Worm (Caenorhabditis elegans) whole organism, young adult: ENCODE data around the gene Y43F8B.11.

ENCODE experiments used
- B0336.3 ChIP-seq: fragments of 200-800 bp; sonication (Bioruptor generic); IDR thresholded peaks from 2 replicates; pipeline ENCODE4 v1.3.6; 2022; ENCODE audit warnings: missing genetic modification characterization, missing compliant biosample characterization
- C17E4.6 ChIP-seq: fragments of 200-800 bp; sonication (Bioruptor generic); IDR thresholded peaks from 2 replicates; pipeline ENCODE4 v1.3.6; 2022; ENCODE audit warnings: missing genetic modification reagents, missing genetic modification characterization, missing compliant biosample characterization
- D2030.7 ChIP-seq: fragments of 200-800 bp; sonication (Bioruptor generic); IDR thresholded peaks from 2 replicates; pipeline ENCODE4 v1.3.6; 2022; ENCODE audit warnings: missing genetic modification reagents, missing genetic modification characterization, missing compliant biosample characterization
- F10E7.11 ChIP-seq: sonication (generic microtip); optimal IDR thresholded peaks from 2 replicates; lab custom pipeline; 2017; ENCODE audit warnings: mild to moderate bottlenecking, missing genetic modification characterization, moderate library complexity, missing compliant biosample characterization
- F23B12.7 ChIP-seq: sonication (generic microtip); optimal IDR thresholded peaks from 2 replicates; lab custom pipeline; 2017; ENCODE audit warnings: missing genetic modification characterization, mild to moderate bottlenecking, missing compliant biosample characterization, antibody characterized with exemption, moderate library complexity; ENCODE audit not compliant: insufficient read depth
- F52B5.7 ChIP-seq: sonication (generic microtip); optimal IDR thresholded peaks from 2 replicates; lab custom pipeline; 2016; ENCODE audit warnings: mild to moderate bottlenecking, missing genetic modification characterization, missing compliant biosample characterization
- F55B11.4 ChIP-seq: sonication (generic microtip); optimal IDR thresholded peaks from 2 replicates; lab custom pipeline; 2016; ENCODE audit warnings: missing compliant biosample characterization, missing genetic modification characterization, borderline replicate concordance; ENCODE audit not compliant: insufficient read depth
- F57A8.1 ChIP-seq: fragments of 200-800 bp; sonication (Bioruptor generic); optimal IDR thresholded peaks from 2 replicates; lab custom pipeline; 2018; ENCODE audit warnings: mild to moderate bottlenecking, missing genetic modification characterization, moderate library complexity, missing compliant biosample characterization
- Y53F4B.3 ChIP-seq: fragments of 200-800 bp; sonication (Bioruptor generic); IDR thresholded peaks from 2 replicates; pipeline ENCODE4 v1.3.6; 2022; ENCODE audit warnings: missing genetic modification reagents, missing genetic modification characterization, missing compliant biosample characterization
- Y79H2A.3 ChIP-seq: fragments of 200-800 bp; sonication (Bioruptor generic); conservative IDR thresholded peaks from 2 replicates; pipeline ENCODE4 v1.3.6; 2022; ENCODE audit warnings: missing genetic modification reagents, missing genetic modification characterization, missing compliant biosample characterization
- Y95B8A.8 ChIP-seq: fragments of 200-800 bp; sonication (Bioruptor generic); IDR thresholded peaks from 2 replicates; pipeline ENCODE4 v1.3.6; 2022; ENCODE audit warnings: missing genetic modification reagents, missing genetic modification characterization, missing compliant biosample characterization
- aptf-2 ChIP-seq: fragments of 200-800 bp; sonication (Bioruptor generic); conservative IDR thresholded peaks from 2 replicates; pipeline ENCODE4 v1.3.6; 2022; ENCODE audit warnings: missing genetic modification reagents, missing genetic modification characterization, missing compliant biosample characterization
- atf-7 ChIP-seq: sonication (generic microtip); optimal IDR thresholded peaks from 2 replicates; lab custom pipeline; 2017; ENCODE audit warnings: mild to moderate bottlenecking, missing genetic modification characterization, missing compliant biosample characterization
- attf-5 ChIP-seq: fragments of 200-800 bp; sonication (Bioruptor generic); optimal IDR thresholded peaks from 2 replicates; lab custom pipeline; 2018; ENCODE audit warnings: mild to moderate bottlenecking, missing genetic modification characterization, missing compliant biosample characterization
- cebp-2 ChIP-seq: fragments of 200-800 bp; sonication (Bioruptor generic); IDR thresholded peaks from 2 replicates; pipeline ENCODE4 v1.3.6; 2022; ENCODE audit warnings: missing genetic modification characterization, missing compliant biosample characterization
- ceh-100 ChIP-seq: fragments of 200-800 bp; sonication (Bioruptor generic); IDR thresholded peaks from 2 replicates; pipeline ENCODE4 v1.3.6; 2022; ENCODE audit warnings: missing genetic modification reagents, missing genetic modification characterization, missing compliant biosample characterization
- ceh-91 ChIP-seq: fragments of 200-800 bp; sonication (Bioruptor generic); IDR thresholded peaks from 2 replicates; pipeline ENCODE4 v1.3.6; 2022; ENCODE audit warnings: missing genetic modification reagents, missing genetic modification characterization, missing compliant biosample characterization
- chd-7 ChIP-seq: sonication (generic microtip); optimal IDR thresholded peaks from 2 replicates; lab custom pipeline; 2016; ENCODE audit warnings: mild to moderate bottlenecking, missing genetic modification characterization, moderate library complexity, missing compliant biosample characterization
- dox-1 ChIP-seq: fragments of 200-800 bp; sonication (Bioruptor generic); IDR thresholded peaks from 2 replicates; pipeline ENCODE4 v1.3.6; 2022; ENCODE audit warnings: missing genetic modification reagents, missing genetic modification characterization, missing compliant biosample characterization
- egl-18 ChIP-seq: fragments of 200-800 bp; sonication (Bioruptor generic); IDR thresholded peaks from 2 replicates; pipeline ENCODE4 v1.3.6; 2022; ENCODE audit warnings: missing genetic modification reagents, missing genetic modification characterization, missing compliant biosample characterization
- egl-44 ChIP-seq: fragments of 200-800 bp; sonication (Bioruptor generic); IDR thresholded peaks from 2 replicates; pipeline ENCODE4 v1.3.6; 2022; ENCODE audit warnings: missing genetic modification reagents, missing genetic modification characterization, missing compliant biosample characterization
- egrh-3 ChIP-seq: fragments of 200-800 bp; sonication (Bioruptor generic); IDR thresholded peaks from 2 replicates; pipeline ENCODE4 v1.3.6; 2022; ENCODE audit warnings: missing genetic modification reagents, missing genetic modification characterization, missing compliant biosample characterization
- fkh-3 ChIP-seq: sonication (generic microtip); optimal IDR thresholded peaks from 2 replicates; lab custom pipeline; 2016; ENCODE audit warnings: mild to moderate bottlenecking, missing genetic modification characterization, missing compliant biosample characterization
- gei-17 ChIP-seq: fragments of 200-800 bp; sonication (Bioruptor generic); optimal IDR thresholded peaks from 2 replicates; lab custom pipeline; 2018; ENCODE audit warnings: mild to moderate bottlenecking, missing genetic modification characterization, missing compliant biosample characterization
- hsf-1 ChIP-seq: fragments of 200-800 bp; sonication (Bioruptor generic); IDR thresholded peaks from 2 replicates; pipeline ENCODE4 v1.3.6; 2022; ENCODE audit warnings: missing genetic modification reagents, missing genetic modification characterization, missing compliant biosample characterization
- let-607 ChIP-seq, 2 experiments: fragments of 200-800 bp in 1 of 2; sonication (Bioruptor generic) in 1 of 2; sonication (generic microtip) in 1 of 2; optimal IDR thresholded peaks; 2 replicates each; lab custom pipeline; 2016 to 2018; ENCODE audit warnings: mild to moderate bottlenecking in 2 of 2, missing compliant biosample characterization in 2 of 2, missing genetic modification characterization in 2 of 2, moderate library complexity in 2 of 2, missing genotype in 1 of 2
- lin-26 ChIP-seq: fragments of 200-800 bp; sonication (Bioruptor generic); IDR thresholded peaks from 2 replicates; pipeline ENCODE4 v1.3.6; 2022; ENCODE audit warnings: missing genetic modification reagents, missing genetic modification characterization, missing compliant biosample characterization
- lir-1 ChIP-seq: fragments of 200-800 bp; sonication (Bioruptor generic); conservative IDR thresholded peaks from 2 replicates; pipeline ENCODE4 v1.3.6; 2022; ENCODE audit warnings: missing genetic modification reagents, missing genetic modification characterization, missing compliant biosample characterization
- lsy-27 ChIP-seq: sonication (generic microtip); optimal IDR thresholded peaks from 2 replicates; lab custom pipeline; 2017; ENCODE audit warnings: missing genetic modification characterization, mild to moderate bottlenecking, missing compliant biosample characterization, antibody characterized with exemption, missing genotype, borderline replicate concordance; ENCODE audit not compliant: insufficient read depth
- madf-10 ChIP-seq: sonication (generic microtip); optimal IDR thresholded peaks from 2 replicates; lab custom pipeline; 2016; ENCODE audit warnings: mild to moderate bottlenecking, missing genetic modification characterization, missing compliant biosample characterization
- nfyb-1 ChIP-seq: fragments of 200-800 bp; sonication (Bioruptor generic); IDR thresholded peaks from 2 replicates; pipeline ENCODE4 v1.3.6; 2022; ENCODE audit warnings: missing genetic modification reagents, missing genetic modification characterization, missing compliant biosample characterization
- nhr-179 ChIP-seq: sonication (generic microtip); optimal IDR thresholded peaks from 2 replicates; lab custom pipeline; 2016; ENCODE audit warnings: mild to moderate bottlenecking, missing genetic modification characterization, missing compliant biosample characterization
- nhr-27 ChIP-seq: fragments of 200-800 bp; sonication (Bioruptor generic); optimal IDR thresholded peaks from 2 replicates; lab custom pipeline; 2018; ENCODE audit warnings: mild to moderate bottlenecking, missing genetic modification characterization, moderate library complexity, missing compliant biosample characterization
- rcor-1 ChIP-seq: fragments of 200-800 bp; sonication (Bioruptor generic); IDR thresholded peaks from 2 replicates; pipeline ENCODE4 v1.3.6; 2022; ENCODE audit warnings: missing genetic modification reagents, missing genetic modification characterization, missing compliant biosample characterization
- repo-1 ChIP-seq: sonication (generic microtip); optimal IDR thresholded peaks from 2 replicates; lab custom pipeline; 2017; ENCODE audit warnings: mild to moderate bottlenecking, missing genetic modification characterization, missing compliant biosample characterization
- sdz-38 ChIP-seq: sonication (generic microtip); optimal IDR thresholded peaks from 2 replicates; lab custom pipeline; 2016; ENCODE audit warnings: missing genotype, missing genetic modification characterization, missing compliant biosample characterization
- snpc-1.3 ChIP-seq: sonication (generic microtip); optimal IDR thresholded peaks from 2 replicates; lab custom pipeline; 2017; ENCODE audit warnings: missing genetic modification characterization, mild to moderate bottlenecking, missing compliant biosample characterization, antibody characterized with exemption, moderate library complexity, missing genotype, missing genetic modification reagents; ENCODE audit not compliant: insufficient read depth
- sptf-2 ChIP-seq: fragments of 200-800 bp; sonication (Bioruptor generic); optimal IDR thresholded peaks from 2 replicates; lab custom pipeline; 2018; ENCODE audit warnings: mild to moderate bottlenecking, missing genetic modification characterization, missing compliant biosample characterization
- tbp1 ChIP-seq: fragments of 200-800 bp; sonication (Bioruptor generic); optimal IDR thresholded peaks from 2 replicates; lab custom pipeline; 2018; ENCODE audit warnings: mild to moderate bottlenecking, missing genetic modification characterization, missing compliant biosample characterization
- xnd-1 ChIP-seq: sonication (generic microtip); optimal IDR thresholded peaks from 2 replicates; lab custom pipeline; 2016; ENCODE audit warnings: missing genotype, missing genetic modification reagents, missing genetic modification characterization, missing compliant biosample characterization
- zfh-2 ChIP-seq: fragments of 200-800 bp; sonication (Bioruptor generic); conservative IDR thresholded peaks from 2 replicates; pipeline ENCODE4 v1.3.6; 2022; ENCODE audit warnings: missing genetic modification reagents, missing genetic modification characterization, missing compliant biosample characterization
- zim-3 ChIP-seq: sonication (generic microtip); optimal IDR thresholded peaks from 2 replicates; lab custom pipeline; 2017; ENCODE audit warnings: mild to moderate bottlenecking, missing genetic modification characterization, moderate library complexity, missing compliant biosample characterization
- ztf-18 ChIP-seq: sonication (generic microtip); optimal IDR thresholded peaks from 2 replicates; lab custom pipeline; 2016; ENCODE audit warnings: missing genotype, mild to moderate bottlenecking, missing genetic modification characterization, missing compliant biosample characterization
- ztf-25 ChIP-seq: fragments of 200-800 bp; sonication (Bioruptor generic); IDR thresholded peaks from 2 replicates; pipeline ENCODE4 v1.3.6; 2022; ENCODE audit warnings: missing genetic modification reagents, missing genetic modification characterization, missing compliant biosample characterization
- ztf-6 ChIP-seq: fragments of 200-800 bp; sonication (Bioruptor generic); IDR thresholded peaks from 2 replicates; pipeline ENCODE4 v1.3.6; 2022; ENCODE audit warnings: missing genetic modification reagents, missing genetic modification characterization, missing compliant biosample characterization

Y43F8B.11 gene

DNA sequence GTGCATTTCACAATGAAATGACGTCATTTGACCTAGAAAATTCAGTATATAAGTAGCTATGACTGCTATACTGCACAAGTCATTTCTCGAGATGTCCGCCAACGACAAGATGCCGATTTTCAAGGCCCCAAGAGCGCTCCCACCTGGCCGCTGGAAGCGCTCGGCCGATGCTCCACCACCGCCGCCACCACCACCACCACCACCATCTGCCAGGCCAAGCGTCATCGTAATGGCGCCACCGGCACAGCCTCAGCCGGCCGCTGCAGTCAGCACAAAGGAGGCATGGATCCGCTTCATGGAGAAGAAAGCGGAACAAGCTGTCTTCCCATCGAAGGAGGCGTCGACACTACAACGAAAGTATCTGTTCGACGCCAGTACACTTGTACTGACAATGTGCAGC is 14.8 kb downstream of the Y43F8B.11 start, which contains the start of gene Y43F8B.28:
Gene Y43F8B.28, plus strand, starts transcription at position 59 of the 400 bp plus-strand sequence.
- no peak for TF ChIP-seq nhr-179
- no peak for TF ChIP-seq nhr-27 (tag; lab: Kevin White, UChicago)
- TF ChIP-seq F10E7.11 (tag; lab: Kevin White, UChicago): no peak
- TF ChIP-seq sptf-2 (GFP tag; lab: Kevin White, UChicago): no peak
- TF ChIP-seq zfh-2: peak; percentile 87
- TF ChIP-seq ceh-91: no peak
- 0 out of 2 replicates have a peak, but pooled peaks have one; percentile 10 for TF ChIP-seq lin-26 (GFP tag; lab: Robert Waterston, UW)
- TF ChIP-seq xnd-1 (tag; lab: Kevin White, UChicago): no peak
- TF ChIP-seq nfyb-1 (GFP tag; lab: Robert Waterston, UW): no peak
- peak; percentile 88 for TF ChIP-seq egrh-3 (GFP tag; lab: Robert Waterston, UW)
- TF ChIP-seq F52B5.7: no peak

DNA sequence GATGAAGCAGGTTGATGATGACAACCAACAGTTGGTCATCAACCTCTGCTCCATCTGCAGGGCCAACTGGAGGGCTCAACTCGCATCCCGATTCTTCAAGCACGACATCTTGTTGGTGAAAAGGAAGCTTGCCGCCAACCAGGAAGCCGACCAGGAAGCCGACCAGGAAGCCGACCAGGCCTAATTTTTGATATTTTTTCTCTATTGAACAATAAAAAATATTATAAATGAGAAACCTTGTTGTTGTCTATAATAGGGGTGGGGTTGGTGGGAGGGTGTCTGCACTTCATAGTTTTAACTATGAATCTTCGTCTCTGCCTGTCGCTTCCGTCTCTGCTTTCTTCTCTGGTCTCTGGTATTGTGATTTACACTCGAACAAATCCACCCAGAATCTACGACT is 15.2 kb downstream of the Y43F8B.11 start, which contains the start of gene Y43F8B.18:
Gene Y43F8B.18, plus strand, starts transcription at position 301 of the 400 bp plus-strand sequence.
- TF ChIP-seq zfh-2 (no peak), F23B12.7 (tag; lab: Kevin White, UChicago) (no peak)

DNA sequence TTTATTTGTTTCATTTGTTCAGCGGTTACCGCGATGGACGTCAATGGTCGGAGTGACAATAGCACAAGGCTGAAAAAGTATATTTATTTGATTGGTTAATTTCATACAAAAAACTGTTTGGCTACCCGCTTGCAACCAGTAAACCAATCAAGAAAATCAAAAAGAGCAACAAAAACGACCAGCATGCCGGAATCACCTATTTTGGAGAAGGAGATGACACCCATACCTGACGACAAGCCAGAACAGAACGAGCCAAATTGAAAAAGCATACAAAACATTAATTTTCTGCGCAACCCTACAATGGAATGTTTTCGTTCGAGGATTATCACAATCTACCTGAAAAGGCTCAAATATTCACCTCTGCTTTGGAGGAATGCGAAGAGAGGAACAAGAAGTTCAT is 20.0 kb downstream of the Y43F8B.11 start, which contains the start of gene Y43F8B.7:
Gene Y43F8B.7, plus strand, starts transcription at position 301 of the 400 bp plus-strand sequence.
- TF ChIP-seq dox-1 (GFP tag; lab: Robert Waterston, UW) (no peak), Y79H2A.3 (no peak), Y53F4B.3 (GFP tag; lab: Robert Waterston, UW) (no peak), lsy-27 (tag; lab: Kevin White, UChicago) (no peak), atf-7 (tag; lab: Kevin White, UChicago) (no peak), F55B11.4 (tag; lab: Kevin White, UChicago) (no peak), aptf-2 (no peak), chd-7 (tag; lab: Kevin White, UChicago) (no peak), B0336.3 (GFP tag; lab: Robert Waterston, UW) (no peak), cebp-2 (no peak), F10E7.11 (tag; lab: Kevin White, UChicago) (no peak), zim-3 (tag; lab: Kevin White, UChicago) (no peak), snpc-1.3 (tag; lab: Kevin White, UChicago) (no peak), rcor-1 (no peak), fkh-3 (tag; lab: Kevin White, UChicago) (no peak), let-607 (tag; optimal IDR thresholded peaks at IDR 0.05; lab: Kevin White, UChicago) (no peak), ztf-6 (no peak), hsf-1 (GFP tag; lab: Robert Waterston, UW) (no peak), repo-1 (tag; lab: Kevin White, UChicago) (no peak), ztf-25 (GFP tag; lab: Robert Waterston, UW) (no peak)

DNA sequence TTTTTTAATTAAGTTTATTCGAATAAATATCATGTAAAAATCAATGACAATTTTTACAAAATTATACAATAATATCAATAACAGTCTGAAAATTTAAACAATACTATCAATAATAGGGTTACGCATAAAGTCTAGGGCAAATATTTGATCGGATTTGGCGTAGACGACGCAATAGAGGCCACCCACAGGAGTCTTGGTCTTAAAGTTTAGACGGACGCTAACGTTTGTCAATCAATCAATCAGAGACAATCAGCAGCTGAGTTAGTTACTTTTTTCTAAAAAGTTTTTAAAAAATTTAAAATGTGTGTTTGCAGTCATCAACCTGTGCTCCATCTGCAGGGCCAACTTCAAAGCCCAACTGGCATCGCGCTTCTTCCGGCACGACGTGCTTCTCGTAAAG is 20.8 kb downstream of the Y43F8B.11 start, which contains the start of gene Y43F8B.29:
Gene Y43F8B.29, plus strand, starts transcription at position 301 of the 400 bp plus-strand sequence.
- TF ChIP-seq ceh-100: no peak
- no peak for TF ChIP-seq sptf-2 (GFP tag; lab: Kevin White, UChicago)
- TF ChIP-seq attf-5 (GFP tag; lab: Kevin White, UChicago): no peak
- TF ChIP-seq tbp1 (GFP tag; lab: Kevin White, UChicago): no peak
- no peak for TF ChIP-seq sdz-38 (tag; lab: Kevin White, UChicago)
- no peak for TF ChIP-seq gei-17 (GFP tag; lab: Kevin White, UChicago)
- TF ChIP-seq egl-44 (GFP tag; lab: Robert Waterston, UW): no peak
- TF ChIP-seq ztf-18 (tag; lab: Kevin White, UChicago): no peak
- no peak for TF ChIP-seq madf-10 (tag; lab: Kevin White, UChicago)
- no peak for TF ChIP-seq Y95B8A.8
- no peak for TF ChIP-seq C17E4.6 (GFP tag; lab: Robert Waterston, UW)
- no peak for TF ChIP-seq F57A8.1
- no peak for TF ChIP-seq lir-1
- no peak for TF ChIP-seq ceh-91
- no peak for TF ChIP-seq D2030.7 (GFP tag; lab: Robert Waterston, UW)
- no peak for TF ChIP-seq egl-18 (GFP tag; lab: Robert Waterston, UW)
